Fruit fly (Drosophila melanogaster) whole organism, embryonic: ENCODE data around the gene Hs2st.

Source experiments
- Abd-B ChIP-seq: fragments of 200-800 bp; sonication (Bioruptor generic); optimal IDR thresholded peaks from 2 replicates; lab custom pipeline; 2018; ENCODE audit warnings: missing biosample characterization, mild to moderate bottlenecking, missing genetic modification characterization, moderate library complexity
- Adf1 ChIP-seq: fragments of 200-800 bp; sonication (Bioruptor generic); IDR thresholded peaks from 2 replicates; pipeline ENCODE4 v1.3.6; 2022; ENCODE audit warnings: missing biosample characterization, missing genetic modification characterization
- Awh ChIP-seq: fragments of 200-800 bp; sonication (Bioruptor generic); IDR thresholded peaks from 2 replicates; pipeline ENCODE4, ENCODE4 v1.3.6; 2022; ENCODE audit warnings: missing biosample characterization, missing genetic modification characterization
- Blimp-1 ChIP-seq: fragments of 200-800 bp; sonication (Bioruptor generic); optimal IDR thresholded peaks from 3 replicates; lab custom pipeline; 2018; ENCODE audit warnings: missing biosample characterization, missing genetic modification characterization, mild to moderate bottlenecking, moderate library complexity, missing genetic modification reagents
- CG10274 ChIP-seq: fragments of 200-800 bp; sonication (Bioruptor generic); optimal IDR thresholded peaks from 3 replicates; lab custom pipeline; 2017; ENCODE audit warnings: missing biosample characterization, mild to moderate bottlenecking, missing genetic modification characterization
- CG10543 ChIP-seq: fragments of 200-800 bp; sonication (Bioruptor generic); optimal IDR thresholded peaks from 3 replicates; lab custom pipeline; 2017; ENCODE audit warnings: missing biosample characterization, mild to moderate bottlenecking, missing genetic modification characterization, moderate library complexity
- CG10979 ChIP-seq: fragments of 200-800 bp; sonication (Bioruptor generic); optimal IDR thresholded peaks from 2 replicates; lab custom pipeline; 2018; ENCODE audit warnings: missing biosample characterization, mild to moderate bottlenecking, missing genetic modification characterization, moderate library complexity
- CG11398 ChIP-seq: fragments of 200-800 bp; sonication (Bioruptor generic); optimal IDR thresholded peaks from 2 replicates; lab custom pipeline; 2016; ENCODE audit warnings: missing biosample characterization, missing genetic modification characterization
- CG12071 ChIP-seq: fragments of 200-800 bp; sonication (Bioruptor generic); optimal IDR thresholded peaks from 3 replicates; lab custom pipeline; 2018; ENCODE audit warnings: missing biosample characterization, mild to moderate bottlenecking, missing genetic modification characterization
- CG12236 ChIP-seq: fragments of 200-800 bp; sonication (Bioruptor generic); optimal IDR thresholded peaks from 2 replicates; lab custom pipeline; 2016; ENCODE audit warnings: missing biosample characterization, missing genetic modification characterization
- CG12299 ChIP-seq: fragments of 200-800 bp; sonication (Bioruptor generic); optimal IDR thresholded peaks from 2 replicates; lab custom pipeline; 2018; ENCODE audit warnings: missing biosample characterization, mild to moderate bottlenecking, missing genetic modification characterization
- CG15514 ChIP-seq: fragments of 200-800 bp; sonication (Bioruptor generic); optimal IDR thresholded peaks from 3 replicates; lab custom pipeline; 2017; ENCODE audit warnings: missing biosample characterization, missing genetic modification characterization, mild to moderate bottlenecking, moderate library complexity, missing genetic modification reagents
- CG17385 ChIP-seq: fragments of 200-800 bp; sonication (Bioruptor generic); optimal IDR thresholded peaks from 3 replicates; lab custom pipeline; 2018; ENCODE audit warnings: missing biosample characterization, mild to moderate bottlenecking, missing genetic modification characterization
- CG17829 ChIP-seq: fragments of 200-800 bp; optimal IDR thresholded peaks from 2 replicates; lab custom pipeline; 2019; ENCODE audit warnings: missing biosample characterization, mild to moderate bottlenecking, missing genetic modification characterization, moderate library complexity
- CG18764 ChIP-seq: fragments of 200-800 bp; sonication (Bioruptor generic); optimal IDR thresholded peaks from 3 replicates; lab custom pipeline; 2016; ENCODE audit warnings: missing biosample characterization, missing genetic modification characterization
- CG2120 ChIP-seq: fragments of 200-800 bp; sonication (Bioruptor generic); optimal IDR thresholded peaks from 3 replicates; lab custom pipeline; 2016; ENCODE audit warnings: missing biosample characterization, missing genetic modification characterization
- CG2129 ChIP-seq: fragments of 200-800 bp; sonication (Bioruptor generic); IDR thresholded peaks from 2 replicates; pipeline ENCODE4 v1.3.6; 2022; ENCODE audit warnings: missing biosample characterization, missing genetic modification characterization; ENCODE audit not compliant: partially characterized antibody
- CG2678 ChIP-seq: fragments of 200-800 bp; sonication (Bioruptor generic); optimal IDR thresholded peaks from 3 replicates; lab custom pipeline; 2019; ENCODE audit warnings: missing biosample characterization, mild to moderate bottlenecking, missing genetic modification characterization, moderate library complexity
- CG30403 ChIP-seq: fragments of 200-800 bp; sonication (Bioruptor generic); optimal IDR thresholded peaks from 3 replicates; lab custom pipeline; 2016; ENCODE audit warnings: missing biosample characterization, missing genetic modification characterization
- CG30431 ChIP-seq: fragments of 200-800 bp; sonication (Bioruptor generic); optimal IDR thresholded peaks from 2 replicates; lab custom pipeline; 2017; ENCODE audit warnings: missing biosample characterization, missing genetic modification characterization
- CG6175 ChIP-seq: fragments of 200-800 bp; sonication (Bioruptor generic); IDR thresholded peaks from 3 replicates; pipeline ENCODE4 v1.3.6; 2022; ENCODE audit warnings: missing biosample characterization, missing genetic modification characterization
- CG7357 ChIP-seq: fragments of 200-800 bp; sonication (Bioruptor generic); IDR thresholded peaks from 3 replicates; pipeline ENCODE4 v1.3.6; 2022; ENCODE audit warnings: missing biosample characterization, missing genetic modification characterization
- CG8765 ChIP-seq: fragments of 200-800 bp; sonication (Bioruptor generic); IDR thresholded peaks from 2 replicates; pipeline ENCODE4 v1.3.6; 2022; ENCODE audit warnings: missing biosample characterization, missing genetic modification characterization
- Doc3 ChIP-seq: fragments of 200-800 bp; sonication (Bioruptor generic); IDR thresholded peaks from 3 replicates; pipeline ENCODE4 v1.3.6; 2022; ENCODE audit warnings: missing biosample characterization, missing genetic modification characterization; ENCODE audit not compliant: partially characterized antibody
- Eip74EF ChIP-seq, 2 experiments: fragments of 200-800 bp in 1 of 2; fragments of >200 bp in 1 of 2; sonication (Bioruptor generic) in 1 of 2; optimal IDR thresholded peaks; 2 replicates each; lab custom pipeline; 2017 to 2019; ENCODE audit warnings: missing biosample characterization in 2 of 2, missing genetic modification characterization in 2 of 2, mild to moderate bottlenecking in 1 of 2, moderate library complexity in 1 of 2
- Fer3 ChIP-seq: fragments of 200-800 bp; sonication (Bioruptor generic); optimal IDR thresholded peaks from 2 replicates; lab custom pipeline; 2018; ENCODE audit warnings: missing biosample characterization, mild to moderate bottlenecking, missing genetic modification characterization, moderate library complexity
- HLH3B ChIP-seq: fragments of 200-800 bp; sonication (Bioruptor generic); IDR thresholded peaks from 2 replicates; pipeline ENCODE4 v1.3.6; 2022; ENCODE audit warnings: missing biosample characterization, missing genetic modification characterization
- HmgD ChIP-seq: fragments of 200-800 bp; sonication (Bioruptor generic); optimal IDR thresholded peaks from 3 replicates; lab custom pipeline; 2016; ENCODE audit warnings: missing biosample characterization, missing genetic modification characterization
- Hr51 ChIP-seq, 2 experiments: fragments of 200-800 bp; sonication (Bioruptor generic); optimal IDR thresholded peaks; 2 replicates in 1 of 2; 3 replicates in 1 of 2; lab custom pipeline; 2016 to 2018; ENCODE audit warnings: missing biosample characterization in 2 of 2, missing genetic modification characterization in 2 of 2, mild to moderate bottlenecking in 1 of 2, moderate library complexity in 1 of 2
- Kr ChIP-seq: fragments of 200-800 bp; sonication (Bioruptor generic); optimal IDR thresholded peaks from 2 replicates; lab custom pipeline; 2017; ENCODE audit warnings: missing biosample characterization, mild to moderate bottlenecking, missing genetic modification characterization
- Mrtf ChIP-seq: fragments of 200-800 bp; sonication (Bioruptor generic); IDR thresholded peaks from 3 replicates; pipeline ENCODE4 v1.3.6; 2022; ENCODE audit warnings: missing biosample characterization, missing genetic modification characterization
- NC2α ChIP-seq: fragments of 200-800 bp; sonication (Bioruptor generic); optimal IDR thresholded peaks from 2 replicates; lab custom pipeline; 2016; ENCODE audit warnings: missing biosample characterization, missing genetic modification characterization
- NFAT ChIP-seq: fragments of 200-800 bp; sonication (Bioruptor generic); IDR thresholded peaks from 2 replicates; pipeline ENCODE4 v1.3.6; 2022; ENCODE audit warnings: missing biosample characterization, missing genetic modification characterization
- Taf1 ChIP-seq: fragments of 200-800 bp; sonication (Bioruptor generic); IDR thresholded peaks from 2 replicates; pipeline ENCODE4 v1.3.6; 2022; ENCODE audit warnings: missing biosample characterization, missing genetic modification characterization
- bsh ChIP-seq, 2 experiments: fragments of 200-800 bp; sonication (Bioruptor generic); optimal IDR thresholded peaks; 2 replicates each; lab custom pipeline; 2017 to 2018; ENCODE audit warnings: mild to moderate bottlenecking in 2 of 2, missing biosample characterization in 2 of 2, missing genetic modification characterization in 2 of 2, moderate library complexity in 1 of 2
- caup ChIP-seq: fragments of 200-800 bp; sonication (Bioruptor generic); optimal IDR thresholded peaks from 3 replicates; lab custom pipeline; 2017; ENCODE audit warnings: missing biosample characterization, mild to moderate bottlenecking, missing genetic modification characterization, moderate library complexity; ENCODE audit not compliant: severe bottlenecking
- crp ChIP-seq, 2 experiments: fragments of 200-800 bp; sonication (Bioruptor generic); optimal IDR thresholded peaks; 2 replicates in 1 of 2; 3 replicates in 1 of 2; lab custom pipeline; 2017; ENCODE audit warnings: missing biosample characterization in 2 of 2, missing genetic modification characterization in 2 of 2, mild to moderate bottlenecking in 1 of 2, moderate library complexity in 1 of 2
- danr ChIP-seq: fragments of 200-800 bp; sonication (Bioruptor generic); IDR thresholded peaks from 2 replicates; pipeline ENCODE4 v1.3.6; 2022; ENCODE audit warnings: missing biosample characterization, missing genetic modification characterization
- dpn ChIP-seq, 2 experiments: fragments of 200-800 bp; sonication (Bioruptor generic); optimal IDR thresholded peaks; 3 replicates each; lab custom pipeline; 2016; ENCODE audit warnings: missing biosample characterization in 2 of 2, missing genetic modification characterization in 2 of 2
- fru ChIP-seq: fragments of >200 bp; optimal IDR thresholded peaks from 2 replicates; lab custom pipeline; 2017
- gce ChIP-seq: fragments of 200-800 bp; sonication (Bioruptor generic); IDR thresholded peaks from 3 replicates; pipeline ENCODE4 v1.3.6; 2022; ENCODE audit warnings: missing biosample characterization, missing genetic modification characterization
- onecut ChIP-seq: fragments of 200-800 bp; sonication (Bioruptor generic); IDR thresholded peaks from 2 replicates; pipeline ENCODE4 v1.3.6; 2022; ENCODE audit warnings: missing biosample characterization, missing genetic modification characterization
- otp ChIP-seq: fragments of 200-800 bp; sonication (Bioruptor generic); IDR thresholded peaks from 3 replicates; pipeline ENCODE4, ENCODE4 v1.3.6; 2022; ENCODE audit warnings: missing biosample characterization, missing genetic modification characterization
- p53 ChIP-seq: fragments of 200-800 bp; sonication (Bioruptor generic); optimal IDR thresholded peaks from 2 replicates; lab custom pipeline; 2016; ENCODE audit warnings: missing biosample characterization, missing genetic modification characterization
- prd ChIP-seq, 3 experiments: fragments of >200 bp in 2 of 3; fragments of 200-800 bp in 1 of 3; sonication (Bioruptor generic) in 1 of 3; optimal IDR thresholded peaks in 2 of 3; IDR thresholded peaks in 1 of 3; 2 replicates in 2 of 3; 3 replicates in 1 of 3; pipeline versions ENCODE4 v1.3.6 to Lab custom; 2017 to 2022; ENCODE audit warnings: missing biosample characterization in 1 of 3, missing genetic modification characterization in 1 of 3
- psq ChIP-seq: fragments of 200-800 bp; sonication (Bioruptor generic); optimal IDR thresholded peaks from 2 replicates; lab custom pipeline; 2017; ENCODE audit warnings: missing biosample characterization, missing genetic modification characterization
- row ChIP-seq: fragments of 200-800 bp; sonication (Bioruptor generic); IDR thresholded peaks from 3 replicates; pipeline ENCODE4 v1.3.6; 2022; ENCODE audit warnings: missing biosample characterization, missing genetic modification characterization
- slou ChIP-seq: fragments of 200-800 bp; sonication (Bioruptor generic); optimal IDR thresholded peaks from 3 replicates; lab custom pipeline; 2016; ENCODE audit warnings: missing biosample characterization, missing genetic modification characterization
- sr ChIP-seq: fragments of 200-800 bp; sonication (Bioruptor generic); IDR thresholded peaks from 3 replicates; pipeline ENCODE4 v1.3.6; 2022; ENCODE audit warnings: missing biosample characterization, missing genetic modification characterization
- tap ChIP-seq: fragments of 200-800 bp; optimal IDR thresholded peaks from 3 replicates; lab custom pipeline; 2019; ENCODE audit warnings: missing biosample characterization, mild to moderate bottlenecking, missing genetic modification characterization, moderate library complexity
- wek ChIP-seq: fragments of 200-800 bp; sonication (Bioruptor generic); optimal IDR thresholded peaks from 3 replicates; lab custom pipeline; 2018; ENCODE audit warnings: missing biosample characterization, mild to moderate bottlenecking, missing genetic modification characterization, moderate library complexity

Hs2st gene

DNA sequence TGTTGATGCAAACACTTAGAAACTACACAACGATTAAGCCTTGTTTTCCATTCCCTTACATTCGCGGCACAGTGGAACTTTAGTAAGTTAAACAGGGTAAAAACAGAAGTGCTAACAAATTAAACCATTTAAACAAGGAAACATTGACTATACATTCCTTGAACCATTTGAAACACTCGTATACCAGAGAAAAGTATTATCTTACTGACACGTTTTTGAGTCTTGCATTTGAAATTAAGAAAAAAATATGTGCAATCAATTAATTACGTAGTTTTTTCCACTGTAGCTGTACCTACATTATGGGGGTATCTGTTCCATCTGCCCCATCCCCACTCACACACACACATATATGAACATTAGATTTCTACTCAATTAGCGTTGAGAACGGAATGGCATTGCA lies 11.3 kb downstream of the Hs2st start (continued):
- no peak for TF ChIP-seq Abd-B (GFP tag; lab: Kevin White, UChicago)
- TF ChIP-seq Taf1 = no peak
- TF ChIP-seq danr (GFP tag; lab: Robert Waterston, UW) = no peak
- no peak for TF ChIP-seq onecut
- TF ChIP-seq crp (GFP tag; optimal IDR thresholded peaks at IDR 0.05; lab: Kevin White, UChicago) = no peak
- TF ChIP-seq caup (GFP tag; lab: Kevin White, UChicago) = peak; percentile 11
- TF ChIP-seq Mrtf (GFP tag; lab: Robert Waterston, UW) = no peak
- TF ChIP-seq NC2α = no peak
- TF ChIP-seq CG18764 (GFP tag; lab: Kevin White, UChicago) = no peak
- TF ChIP-seq otp (GFP tag; lab: Robert Waterston, UW) = no peak
- no peak for TF ChIP-seq HLH3B
- TF ChIP-seq CG10543 = peak; percentile 34
- TF ChIP-seq Hr51 (GFP tag; optimal IDR thresholded peaks at IDR 0.05; lab: Kevin White, UChicago) = peak in 1 of 2 experiments; percentile 14
- TF ChIP-seq Eip74EF (GFP tag; optimal IDR thresholded peaks at IDR 0.05; lab: Kevin White, UChicago) = no peak
- no peak for TF ChIP-seq HmgD
- peak; percentile 8 for TF ChIP-seq Fer3 (tag; lab: Kevin White, UChicago)
- TF ChIP-seq Doc3 (GFP tag; lab: Robert Waterston, UW) = no peak
- no peak for TF ChIP-seq prd (optimal IDR thresholded peaks at IDR 0.05; lab: Kevin White, UChicago)
- TF ChIP-seq prd (GFP tag; IDR thresholded peaks at IDR 0.05; lab: Robert Waterston, UW) = no peak
- TF ChIP-seq CG17829 (tag; lab: Kevin White, UChicago) = no peak
- TF ChIP-seq CG12071 (GFP tag; lab: Kevin White, UChicago) = no peak
- no peak for TF ChIP-seq NFAT (GFP tag; lab: Robert Waterston, UW)
- no peak for TF ChIP-seq CG12236 (GFP tag; lab: Kevin White, UChicago)
- TF ChIP-seq CG11398 (GFP tag; lab: Kevin White, UChicago) = no peak
- no peak for TF ChIP-seq CG12299 (tag; lab: Kevin White, UChicago)
- peak; percentile 50 for TF ChIP-seq CG2678 (tag; lab: Kevin White, UChicago)
- TF ChIP-seq CG30431 (GFP tag; lab: Kevin White, UChicago) = no peak
- TF ChIP-seq CG15514 (GFP tag; lab: Kevin White, UChicago) = no peak
- peak in 1 of 2 experiments; percentile 33 for TF ChIP-seq bsh (GFP tag; optimal IDR thresholded peaks at IDR 0.05; lab: Kevin White, UChicago)
- no peak for TF ChIP-seq Awh (GFP tag; lab: Robert Waterston, UW)
- TF ChIP-seq sr (GFP tag; lab: Robert Waterston, UW) = no peak
- TF ChIP-seq Kr (GFP tag; lab: Kevin White, UChicago) = no peak
- no peak for TF ChIP-seq CG7357 (GFP tag; lab: Robert Waterston, UW)
- no peak for TF ChIP-seq Adf1 (GFP tag; lab: Robert Waterston, UW)
- no peak for TF ChIP-seq wek (GFP tag; lab: Kevin White, UChicago)
- TF ChIP-seq CG8765 (GFP tag; lab: Robert Waterston, UW) = no peak
- peak; percentile 4 for TF ChIP-seq CG30403 (GFP tag; lab: Kevin White, UChicago)
- TF ChIP-seq tap (tag; lab: Kevin White, UChicago) = no peak
- no peak for TF ChIP-seq gce (GFP tag; lab: Robert Waterston, UW)
- TF ChIP-seq CG10979 (tag; lab: Kevin White, UChicago) = no peak
- TF ChIP-seq slou = no peak
- TF ChIP-seq row (GFP tag; lab: Robert Waterston, UW) = peak; percentile 75
- peak; percentile 10 for TF ChIP-seq CG17385 (GFP tag; lab: Kevin White, UChicago)
- no peak for TF ChIP-seq CG10274 (GFP tag; lab: Kevin White, UChicago)
- TF ChIP-seq fru = no peak
- TF ChIP-seq dpn (GFP tag; optimal IDR thresholded peaks at IDR 0.05; lab: Kevin White, UChicago) = no peak
- no peak for TF ChIP-seq p53 (GFP tag; lab: Kevin White, UChicago)
- no peak for TF ChIP-seq CG2129 (GFP tag; lab: Robert Waterston, UW)
- peak; percentile 14 for TF ChIP-seq Blimp-1 (GFP tag; lab: Kevin White, UChicago)
- no peak for TF ChIP-seq psq (GFP tag; lab: Kevin White, UChicago)
- TF ChIP-seq CG2120 (GFP tag; lab: Kevin White, UChicago) = peak; percentile 32
- no peak for TF ChIP-seq CG6175 (GFP tag; lab: Robert Waterston, UW)
